ENCODE assay signal across 5 fruit fly cellular contexts in the genomic region with DNA sequence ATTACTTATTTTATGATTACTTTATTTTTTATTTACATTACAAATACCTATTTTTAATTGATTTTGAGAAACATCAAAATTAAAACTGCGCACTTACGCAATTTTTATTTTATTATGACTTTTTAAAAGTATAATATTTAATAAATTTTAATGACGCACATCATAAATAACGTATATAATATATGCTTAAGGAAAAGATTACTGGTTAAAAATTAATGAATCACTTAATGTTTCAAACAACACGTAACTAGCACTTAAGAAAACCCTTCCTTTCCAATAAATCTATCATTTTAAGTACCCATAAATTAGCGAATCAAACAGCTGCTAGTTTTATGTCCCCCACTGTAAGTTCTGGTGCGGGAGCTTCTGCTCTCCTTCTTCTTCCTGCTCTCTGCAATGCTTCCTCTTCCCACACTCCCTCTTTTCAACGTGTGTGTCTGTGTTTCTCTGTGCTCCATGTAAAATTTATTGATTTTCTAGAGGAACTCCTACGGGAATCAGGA.
A peak's percentile ranks its signal among the peaks of the same experiment; 100 is the strongest.
TF ChIP-seq lines count a peak whose summit lies in the region.

No protein-coding gene starts in this region.

TF ChIP-seq in whole organism, adult, 20 proteins besides CTCF, POLR2A, EP300 and RAD21 (continued from another document):
- TF ChIP-seq CG14711 (tag; optimal IDR thresholded peaks at IDR 0.05; lab: Kevin White, UChicago), result no peak
- TF ChIP-seq Clk (GFP tag; optimal IDR thresholded peaks at IDR 0.05; lab: Kevin White, UChicago), result peak; percentile 7
- no peak for TF ChIP-seq cnc (optimal IDR thresholded peaks at IDR 0.05; lab: Kevin White, UChicago)
TF ChIP-seq in whole organism, adult: peak in this region for 7.

TF ChIP-seq in whole organism, embryonic, 481 proteins besides CTCF, POLR2A, EP300 and RAD21 (continued from another document and continues in another):
- TF ChIP-seq CG18599 (GFP tag; optimal IDR thresholded peaks at IDR 0.05; lab: Kevin White, UChicago), result peak; percentile 67
- no peak for TF ChIP-seq pzg (GFP tag; optimal IDR thresholded peaks at IDR 0.05; lab: Kevin White, UChicago)
- peak; percentile 61 for TF ChIP-seq gsb-n (tag; optimal IDR thresholded peaks at IDR 0.05; lab: Kevin White, UChicago)
- peak; percentile 49 for TF ChIP-seq sug (tag; optimal IDR thresholded peaks at IDR 0.05; lab: Kevin White, UChicago)
- 0 out of 2 replicates have a peak, but pooled peaks have one; percentile 33 for TF ChIP-seq ttk (GFP tag; IDR thresholded peaks at IDR 0.05; lab: Robert Waterston, UW)
- TF ChIP-seq Ssrp (tag; optimal IDR thresholded peaks at IDR 0.05; lab: Kevin White, UChicago), result peak; percentile 80
- TF ChIP-seq CG10366 (GFP tag; IDR thresholded peaks at IDR 0.05; lab: Robert Waterston, UW), result peak; percentile 53
- TF ChIP-seq prd (optimal IDR thresholded peaks at IDR 0.05; lab: Kevin White, UChicago), result no peak
- TF ChIP-seq prd (GFP tag; IDR thresholded peaks at IDR 0.05; lab: Robert Waterston, UW), result peak; percentile 59; the same call in 1 of the 3 replicates
- TF ChIP-seq maf-S (GFP tag; optimal IDR thresholded peaks at IDR 0.05; lab: Kevin White, UChicago), result no peak
- TF ChIP-seq jigr1 (GFP tag; IDR thresholded peaks at IDR 0.05; lab: Robert Waterston, UW), result no peak
- peak; percentile 72 for TF ChIP-seq CG30403 (GFP tag; optimal IDR thresholded peaks at IDR 0.05; lab: Kevin White, UChicago)
- TF ChIP-seq btn (GFP tag; optimal IDR thresholded peaks at IDR 0.05; lab: Kevin White, UChicago), result no peak
- TF ChIP-seq disco-r (GFP tag; optimal IDR thresholded peaks at IDR 0.05; lab: Kevin White, UChicago), result no peak
- TF ChIP-seq CG1603 (tag; optimal IDR thresholded peaks at IDR 0.05; lab: Kevin White, UChicago), result no peak
- TF ChIP-seq Bteb2 (GFP tag; optimal IDR thresholded peaks at IDR 0.05; lab: Kevin White, UChicago), result no peak
- TF ChIP-seq lmd (GFP tag; IDR thresholded peaks at IDR 0.05; lab: Robert Waterston, UW), result peak; percentile 50; the same call in 1 of the 2 replicates
- no peak for TF ChIP-seq CG7987 (GFP tag; optimal IDR thresholded peaks at IDR 0.05; lab: Kevin White, UChicago)
- 0 out of 3 replicates have a peak, but pooled peaks have one; percentile 12 for TF ChIP-seq Mrtf (GFP tag; IDR thresholded peaks at IDR 0.05; lab: Robert Waterston, UW)
- TF ChIP-seq Ada2b (GFP tag; IDR thresholded peaks at IDR 0.05; lab: Robert Waterston, UW), result peak; percentile 54
- TF ChIP-seq BtbVII (GFP tag; optimal IDR thresholded peaks at IDR 0.05; lab: Kevin White, UChicago), result peak; percentile 85
- TF ChIP-seq ind (GFP tag; optimal IDR thresholded peaks at IDR 0.05; lab: Kevin White, UChicago), result peak; percentile 30
- TF ChIP-seq E2f1 (GFP tag; IDR thresholded peaks at IDR 0.05; lab: Robert Waterston, UW), result peak; percentile 20; the same call in 1 of the 2 replicates
- peak; percentile 57 for TF ChIP-seq Blimp-1 (GFP tag; optimal IDR thresholded peaks at IDR 0.05; lab: Kevin White, UChicago)
- no peak for TF ChIP-seq Doc2 (GFP tag; IDR thresholded peaks at IDR 0.05; lab: Robert Waterston, UW)
- peak; percentile 66 for TF ChIP-seq dmrt11E (tag; optimal IDR thresholded peaks at IDR 0.05; lab: Kevin White, UChicago)
- TF ChIP-seq CG18262 (tag; optimal IDR thresholded peaks at IDR 0.05; lab: Kevin White, UChicago), result peak; percentile 89
- TF ChIP-seq CG31224 (GFP tag; IDR thresholded peaks at IDR 0.05; lab: Robert Waterston, UW), result peak; percentile 56; the same call in 1 of the 2 replicates
- TF ChIP-seq kah (GFP tag; optimal IDR thresholded peaks at IDR 0.05; lab: Kevin White, UChicago), result peak; percentile 7
- TF ChIP-seq CG7271 (tag; optimal IDR thresholded peaks at IDR 0.05; lab: Kevin White, UChicago), result no peak

TF ChIP-seq in whole organism, prepupa, 60 proteins besides CTCF, POLR2A, EP300 and RAD21 (continued from another document and continues in another):
- peak; percentile 89 for TF ChIP-seq Ets96B (tag; optimal IDR thresholded peaks at IDR 0.05; lab: Kevin White, UChicago)
- TF ChIP-seq Sox15 (GFP tag; optimal IDR thresholded peaks at IDR 0.05; lab: Kevin White, UChicago), result peak; percentile 64
- TF ChIP-seq Gug (GFP tag; IDR thresholded peaks at IDR 0.05; lab: Robert Waterston, UW), result 0 out of 2 replicates have a peak, but pooled peaks have one; percentile 22
- TF ChIP-seq CG8632 (GFP tag; optimal IDR thresholded peaks at IDR 0.05; lab: Kevin White, UChicago), result peak; percentile 85
- TF ChIP-seq CG11762 (GFP tag; optimal IDR thresholded peaks at IDR 0.05; lab: Kevin White, UChicago; ENCODE audit: insufficient read depth), result peak; percentile 59
- TF ChIP-seq CG10669 (GFP tag; optimal IDR thresholded peaks at IDR 0.05; lab: Kevin White, UChicago), result peak; percentile 76
- TF ChIP-seq Eip93F (GFP tag; optimal IDR thresholded peaks at IDR 0.05; lab: Kevin White, UChicago), result no peak
- peak; percentile 8 for TF ChIP-seq vri (GFP tag; optimal IDR thresholded peaks at IDR 0.05; lab: Kevin White, UChicago)
- peak; percentile 93 for TF ChIP-seq Eip78C (GFP tag; lab: Kevin White, UChicago)
- TF ChIP-seq CG6276 (GFP tag; optimal IDR thresholded peaks at IDR 0.05; lab: Kevin White, UChicago), result peak; percentile 83
- TF ChIP-seq CG8319 (GFP tag; optimal IDR thresholded peaks at IDR 0.05; lab: Kevin White, UChicago), result peak; percentile 65
- TF ChIP-seq lz (GFP tag; optimal IDR thresholded peaks at IDR 0.05; lab: Kevin White, UChicago), result peak; percentile 55
- TF ChIP-seq pdm3 (GFP tag; optimal IDR thresholded peaks at IDR 0.05; lab: Kevin White, UChicago), result peak; percentile 66
- TF ChIP-seq Lpt (GFP tag; optimal IDR thresholded peaks at IDR 0.05; lab: Kevin White, UChicago), result peak; percentile 70
- TF ChIP-seq Sox14 (GFP tag; optimal IDR thresholded peaks at IDR 0.05; lab: Kevin White, UChicago), result peak; percentile 37
- peak; percentile 84 for TF ChIP-seq CG34406 (GFP tag; optimal IDR thresholded peaks at IDR 0.05; lab: Kevin White, UChicago)
- TF ChIP-seq fd59A (GFP tag; optimal IDR thresholded peaks at IDR 0.05; lab: Kevin White, UChicago), result peak; percentile 93
- peak; percentile 54 for TF ChIP-seq Hr39 (GFP tag; optimal IDR thresholded peaks at IDR 0.05; lab: Kevin White, UChicago)
- peak; percentile 64; the same call in 2 of the 3 replicates for TF ChIP-seq eg (GFP tag; IDR thresholded peaks at IDR 0.05; lab: Robert Waterston, UW)
- TF ChIP-seq Blimp-1 (GFP tag; optimal IDR thresholded peaks at IDR 0.05; lab: Kevin White, UChicago), result peak; percentile 32
- peak; percentile 84 for TF ChIP-seq OdsH (GFP tag; optimal IDR thresholded peaks at IDR 0.05; lab: Kevin White, UChicago)
- peak; percentile 76 for TF ChIP-seq CG4318 (GFP tag; optimal IDR thresholded peaks at IDR 0.05; lab: Kevin White, UChicago)
- TF ChIP-seq Met (GFP tag; optimal IDR thresholded peaks at IDR 0.05; lab: Kevin White, UChicago), result peak; percentile 68
- TF ChIP-seq CG6854 (GFP tag; optimal IDR thresholded peaks at IDR 0.05; lab: Kevin White, UChicago), result peak; percentile 55
- peak; percentile 54 for TF ChIP-seq cyc (GFP tag; optimal IDR thresholded peaks at IDR 0.05; lab: Kevin White, UChicago)
- TF ChIP-seq svp (GFP tag; lab: Kevin White, UChicago), result no peak
- peak; percentile 93 for TF ChIP-seq spab (GFP tag; optimal IDR thresholded peaks at IDR 0.05; lab: Kevin White, UChicago)
- no peak for TF ChIP-seq Hr38 (GFP tag; optimal IDR thresholded peaks at IDR 0.05; lab: Kevin White, UChicago)
- peak; percentile 87 for TF ChIP-seq acj6 (GFP tag; optimal IDR thresholded peaks at IDR 0.05; lab: Kevin White, UChicago)
- TF ChIP-seq Ets21C (GFP tag; optimal IDR thresholded peaks at IDR 0.05; lab: Kevin White, UChicago), result peak; percentile 37
- TF ChIP-seq CG6808 (GFP tag; optimal IDR thresholded peaks at IDR 0.05; lab: Kevin White, UChicago), result peak; percentile 95

TF ChIP-seq in whole organism, pupa, 21 proteins besides CTCF, POLR2A, EP300 and RAD21 (continued from another document):
- TF ChIP-seq CG4496 (GFP tag; IDR thresholded peaks at IDR 0.05; lab: Robert Waterston, UW) (peak; percentile 74; the same call in 2 of the 3 replicates), CG15710 (tag; optimal IDR thresholded peaks at IDR 0.05; lab: Kevin White, UChicago) (peak; percentile 93), CG13204 (GFP tag; optimal IDR thresholded peaks at IDR 0.05; lab: Kevin White, UChicago) (peak; percentile 37)

TF ChIP-seq in whole organism, wandering third instar larva, 38 proteins besides CTCF, POLR2A, EP300 and RAD21 (continued from another document):
- TF ChIP-seq woc (GFP tag; optimal IDR thresholded peaks at IDR 0.05; lab: Kevin White, UChicago) (peak; percentile 17), OdsH (GFP tag; optimal IDR thresholded peaks at IDR 0.05; lab: Kevin White, UChicago) (peak; percentile 56), Jra (GFP tag; optimal IDR thresholded peaks at IDR 0.05; lab: Kevin White, UChicago) (no peak), Hr78 (GFP tag; optimal IDR thresholded peaks at IDR 0.05; lab: Kevin White, UChicago) (no peak), Rel (GFP tag; optimal IDR thresholded peaks at IDR 0.05; lab: Kevin White, UChicago) (no peak), Rel (tag; optimal IDR thresholded peaks at IDR 0.05; lab: Kevin White, UChicago) (peak; percentile 21), Abd-B (GFP tag; optimal IDR thresholded peaks at IDR 0.05; lab: Kevin White, UChicago) (no peak), Vsx2 (GFP tag; optimal IDR thresholded peaks at IDR 0.05; lab: Kevin White, UChicago; ENCODE audit: partially characterized antibody) (no peak), fru (GFP tag; optimal IDR thresholded peaks at IDR 0.05; lab: Kevin White, UChicago) (peak; percentile 45), lola (GFP tag; optimal IDR thresholded peaks at IDR 0.05; lab: Kevin White, UChicago) (no peak), sv (GFP tag; optimal IDR thresholded peaks at IDR 0.05; lab: Kevin White, UChicago) (no peak), ey (GFP tag; optimal IDR thresholded peaks at IDR 0.05; lab: Kevin White, UChicago) (peak; percentile 27), CrebA (GFP tag; optimal IDR thresholded peaks at IDR 0.05; lab: Kevin White, UChicago; ENCODE audit: borderline replicate concordance) (no peak), brk (GFP tag; optimal IDR thresholded peaks at IDR 0.05; lab: Kevin White, UChicago) (peak; percentile 22), dl (GFP tag; optimal IDR thresholded peaks at IDR 0.05; lab: Kevin White, UChicago; ENCODE audit: insufficient read depth in 1 of 2, partially characterized antibody in 2 of 2) (no peak), Hr83 (GFP tag; optimal IDR thresholded peaks at IDR 0.05; lab: Kevin White, UChicago; ENCODE audit: poor library complexity, severe bottlenecking) (peak; percentile 6)
